Worm (Caenorhabditis elegans): ENCODE measurements around the gene C14A6.3.

DNA sequence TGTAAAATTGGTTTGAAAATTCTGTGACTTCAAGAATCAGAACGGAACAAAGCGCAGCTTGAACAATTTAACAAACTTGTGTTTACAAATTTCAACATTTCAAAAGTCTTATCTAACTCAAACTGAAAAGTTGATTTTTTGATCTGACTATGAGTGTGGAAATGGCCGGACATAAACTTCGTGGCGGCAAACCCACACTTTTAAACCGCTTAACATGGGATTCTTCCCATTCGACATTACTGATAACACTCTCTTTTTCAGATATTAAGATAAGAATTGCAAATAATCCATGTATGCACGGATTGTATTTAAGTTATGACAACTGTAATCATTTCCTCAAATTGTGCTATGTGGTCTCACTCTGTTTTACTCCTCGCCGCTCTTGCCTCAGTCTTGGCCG is 45.0 kb downstream of the C14A6.3 start, which contains the start of gene clec-42:
- TF ChIP-seq him-1 (tag; optimal IDR thresholded peaks at IDR 0.05) = no peak
- TF ChIP-seq W03F9.2 (tag; optimal IDR thresholded peaks at IDR 0.05) = no peak

Measured in whole organism, L4/young adult.